Worm (Caenorhabditis elegans): ENCODE data around the gene zif-1.

zif-1 gene

ce11 chrIII:9002545-9002944, at the start of gene zif-1, which contains the start of gene F59B2.15:
TSS of gene zif-1 (plus strand) at chrIII:9002779.
TSS of gene F59B2.15 (minus strand) at chrIII:9002645.
- TF ChIP-seq B0310.2 (tag; optimal IDR thresholded peaks at IDR 0.05) (no peak), sea-1 (GFP tag; conservative IDR thresholded peaks at IDR 0.05) (no peak), ama-1 (optimal IDR thresholded peaks at IDR 0.05) (no peak), hmg-4 (GFP tag; optimal IDR thresholded peaks at IDR 0.05) (no peak), F13C5.2 (tag; optimal IDR thresholded peaks at IDR 0.05) (no peak), ceh-13 (GFP tag; optimal IDR thresholded peaks at IDR 0.05) (no peak), hnd-1 (tag; optimal IDR thresholded peaks at IDR 0.05) (no peak), scrt-1 (GFP tag; IDR thresholded peaks at IDR 0.05) (no peak), pes-1 (GFP tag; IDR thresholded peaks at IDR 0.05) (no peak), ceh-36 (tag; optimal IDR thresholded peaks at IDR 0.05) (no peak), flt-1 (GFP tag; IDR thresholded peaks at IDR 0.05) (no peak), tbx-11 (GFP tag; IDR thresholded peaks at IDR 0.05) (no peak), tbx-37 (GFP tag; conservative IDR thresholded peaks at IDR 0.05) (no peak), ets-7 (tag; optimal IDR thresholded peaks at IDR 0.05) (no peak), tra-4 (tag; optimal IDR thresholded peaks at IDR 0.05) (no peak), aly-1 (tag; optimal IDR thresholded peaks at IDR 0.05) (no peak), hmbx-1 (tag; optimal IDR thresholded peaks at IDR 0.05) (no peak)

ce11 chrIII:8955536-8955935, 47.0 kb upstream of the zif-1 start:
- no peak for TF ChIP-seq tbx-37 (GFP tag; conservative IDR thresholded peaks at IDR 0.05)
- no peak for TF ChIP-seq B0310.2 (tag; optimal IDR thresholded peaks at IDR 0.05)
- no peak for TF ChIP-seq aly-1 (tag; optimal IDR thresholded peaks at IDR 0.05)
- TF ChIP-seq flt-1 (GFP tag; IDR thresholded peaks at IDR 0.05) = no peak
- no peak for TF ChIP-seq ama-1 (optimal IDR thresholded peaks at IDR 0.05)
- no peak for TF ChIP-seq tbx-11 (GFP tag; IDR thresholded peaks at IDR 0.05)
- no peak for TF ChIP-seq ceh-36 (tag; optimal IDR thresholded peaks at IDR 0.05)

- no peak for TF ChIP-seq tbx-11 (GFP tag; IDR thresholded peaks at IDR 0.05)
Measured at ce11 chrIII:8956146-8956646, 46.4 kb upstream of the zif-1 start, which contains the start of the genes ZK643.5 and ZK643.2. TSS of gene ZK643.5 (minus strand) at chrIII:8956196. TSS of gene ZK643.2 (plus strand) at chrIII:8956540.

ce11 chrIII:8960664-8961063, 41.9 kb upstream of the zif-1 start, which contains the start of gene ZK643.6:
TSS of gene ZK643.6 (minus strand) at chrIII:8960764.
- TF ChIP-seq pes-1 (GFP tag; IDR thresholded peaks at IDR 0.05) = no peak
- TF ChIP-seq ama-1 (optimal IDR thresholded peaks at IDR 0.05) = no peak
- no peak for TF ChIP-seq aly-1 (tag; optimal IDR thresholded peaks at IDR 0.05)
- no peak for TF ChIP-seq ets-7 (tag; optimal IDR thresholded peaks at IDR 0.05)
- TF ChIP-seq tbx-37 (GFP tag; conservative IDR thresholded peaks at IDR 0.05) = no peak
- TF ChIP-seq ceh-36 (tag; optimal IDR thresholded peaks at IDR 0.05) = no peak
- no peak for TF ChIP-seq hmbx-1 (tag; optimal IDR thresholded peaks at IDR 0.05)
- no peak for TF ChIP-seq ceh-13 (GFP tag; optimal IDR thresholded peaks at IDR 0.05)
- no peak for TF ChIP-seq scrt-1 (GFP tag; IDR thresholded peaks at IDR 0.05)
- no peak for TF ChIP-seq flt-1 (GFP tag; IDR thresholded peaks at IDR 0.05)
- no peak for TF ChIP-seq hmg-4 (GFP tag; optimal IDR thresholded peaks at IDR 0.05)
- no peak for TF ChIP-seq tra-4 (tag; optimal IDR thresholded peaks at IDR 0.05)

ce11 chrIII:8961993-8962392, 40.6 kb upstream of the zif-1 start, which contains the start of gene grl-25:
TSS of gene grl-25 (plus strand) at chrIII:8962293.
- no peak for TF ChIP-seq ama-1 (optimal IDR thresholded peaks at IDR 0.05)

ce11 chrIII:8962475-8962874, 40.1 kb upstream of the zif-1 start:
- TF ChIP-seq tbx-11 (GFP tag; IDR thresholded peaks at IDR 0.05) (no peak), pes-1 (GFP tag; IDR thresholded peaks at IDR 0.05) (no peak), sea-1 (GFP tag; conservative IDR thresholded peaks at IDR 0.05) (no peak), ceh-36 (tag; optimal IDR thresholded peaks at IDR 0.05) (no peak), hmg-4 (GFP tag; optimal IDR thresholded peaks at IDR 0.05) (no peak), ama-1 (optimal IDR thresholded peaks at IDR 0.05) (no peak), ceh-13 (GFP tag; optimal IDR thresholded peaks at IDR 0.05) (no peak), F13C5.2 (tag; optimal IDR thresholded peaks at IDR 0.05) (no peak), aly-1 (tag; optimal IDR thresholded peaks at IDR 0.05) (no peak)

- TF ChIP-seq tbx-37 (GFP tag; conservative IDR thresholded peaks at IDR 0.05) = no peak
- no peak for TF ChIP-seq hmg-4 (GFP tag; optimal IDR thresholded peaks at IDR 0.05)
- TF ChIP-seq tra-4 (tag; optimal IDR thresholded peaks at IDR 0.05) = no peak
- no peak for TF ChIP-seq hnd-1 (tag; optimal IDR thresholded peaks at IDR 0.05)
- no peak for TF ChIP-seq ceh-13 (GFP tag; optimal IDR thresholded peaks at IDR 0.05)
- peak; percentile 16 for TF ChIP-seq aly-1 (tag; optimal IDR thresholded peaks at IDR 0.05)
- TF ChIP-seq pes-1 (GFP tag; IDR thresholded peaks at IDR 0.05) = no peak
Measured at ce11 chrIII:8964684-8965283, 37.8 kb upstream of the zif-1 start.

- TF ChIP-seq tbx-37 (GFP tag; conservative IDR thresholded peaks at IDR 0.05) (peak; percentile 53; the same call in 1 of the 2 replicates), tbx-11 (GFP tag; IDR thresholded peaks at IDR 0.05) (no peak), hmbx-1 (tag; optimal IDR thresholded peaks at IDR 0.05) (no peak), hnd-1 (tag; optimal IDR thresholded peaks at IDR 0.05) (no peak), scrt-1 (GFP tag; IDR thresholded peaks at IDR 0.05) (no peak)
Measured at ce11 chrIII:8967639-8968038, 34.9 kb upstream of the zif-1 start, which contains the start of the genes bud-13 and rpap-2. TSS of gene bud-13 (minus strand) at chrIII:8967727. TSS of gene rpap-2 (plus strand) at chrIII:8967967.
